Worm (Caenorhabditis elegans) whole organism, young adult: Measurements from ENCODE around the gene tax-6.

Experiments
- B0336.3 ChIP-seq: fragments of 200-800 bp; sonication (Bioruptor generic); IDR thresholded peaks from 2 replicates; pipeline ENCODE4 v1.3.6; 2022; ENCODE audit warnings: missing genetic modification characterization, missing compliant biosample characterization
- C17E4.6 ChIP-seq: fragments of 200-800 bp; sonication (Bioruptor generic); IDR thresholded peaks from 2 replicates; pipeline ENCODE4 v1.3.6; 2022; ENCODE audit warnings: missing genetic modification reagents, missing genetic modification characterization, missing compliant biosample characterization
- D2030.7 ChIP-seq: fragments of 200-800 bp; sonication (Bioruptor generic); IDR thresholded peaks from 2 replicates; pipeline ENCODE4 v1.3.6; 2022; ENCODE audit warnings: missing genetic modification reagents, missing genetic modification characterization, missing compliant biosample characterization
- F10E7.11 ChIP-seq: sonication (generic microtip); optimal IDR thresholded peaks from 2 replicates; lab custom pipeline; 2017; ENCODE audit warnings: mild to moderate bottlenecking, missing genetic modification characterization, moderate library complexity, missing compliant biosample characterization
- F39B2.1 ChIP-seq: fragments of 200-800 bp; sonication (Bioruptor generic); IDR thresholded peaks from 2 replicates; pipeline ENCODE4 v1.3.6; 2022; ENCODE audit warnings: missing genetic modification reagents, missing genetic modification characterization, missing compliant biosample characterization
- F49E8.2 ChIP-seq: sonication (generic microtip); optimal IDR thresholded peaks from 3 replicates; lab custom pipeline; 2017; ENCODE audit warnings: missing genetic modification characterization, mild to moderate bottlenecking, missing compliant biosample characterization, antibody characterized with exemption, moderate library complexity; ENCODE audit not compliant: insufficient read depth
- K12H6.12 ChIP-seq: fragments of 200-800 bp; sonication (Bioruptor generic); optimal IDR thresholded peaks from 2 replicates; lab custom pipeline; 2018; ENCODE audit warnings: mild to moderate bottlenecking, missing genetic modification characterization, missing compliant biosample characterization
- T07F8.4 ChIP-seq: sonication (generic microtip); optimal IDR thresholded peaks from 2 replicates; lab custom pipeline; 2016; ENCODE audit warnings: mild to moderate bottlenecking, missing genetic modification characterization, moderate library complexity, missing compliant biosample characterization
- Y95B8A.8 ChIP-seq: fragments of 200-800 bp; sonication (Bioruptor generic); IDR thresholded peaks from 2 replicates; pipeline ENCODE4 v1.3.6; 2022; ENCODE audit warnings: missing genetic modification reagents, missing genetic modification characterization, missing compliant biosample characterization
- attf-5 ChIP-seq: fragments of 200-800 bp; sonication (Bioruptor generic); optimal IDR thresholded peaks from 2 replicates; lab custom pipeline; 2018; ENCODE audit warnings: mild to moderate bottlenecking, missing genetic modification characterization, missing compliant biosample characterization
- cebp-1 ChIP-seq, 2 experiments: fragments of 200-800 bp in 1 of 2; sonication (Bioruptor generic) in 1 of 2; sonication (generic microtip) in 1 of 2; IDR thresholded peaks in 1 of 2; optimal IDR thresholded peaks in 1 of 2; 2 replicates each; pipeline versions ENCODE4 v1.3.6 to Lab custom; 2017 to 2022; ENCODE audit warnings: missing compliant biosample characterization in 2 of 2, missing genetic modification characterization in 2 of 2, mild to moderate bottlenecking in 1 of 2, missing genetic modification reagents in 1 of 2, moderate library complexity in 1 of 2
- ceh-27 ChIP-seq: fragments of 200-800 bp; sonication (Bioruptor generic); optimal IDR thresholded peaks from 2 replicates; lab custom pipeline; 2018; ENCODE audit warnings: mild to moderate bottlenecking, missing genetic modification characterization, moderate library complexity, missing compliant biosample characterization
- ceh-58 ChIP-seq: fragments of 200-800 bp; sonication (Bioruptor generic); IDR thresholded peaks from 2 replicates; pipeline ENCODE4 v1.3.6; 2022; ENCODE audit warnings: missing genetic modification characterization, missing compliant biosample characterization
- ceh-91 ChIP-seq: fragments of 200-800 bp; sonication (Bioruptor generic); IDR thresholded peaks from 2 replicates; pipeline ENCODE4 v1.3.6; 2022; ENCODE audit warnings: missing genetic modification reagents, missing genetic modification characterization, missing compliant biosample characterization
- die-1 ChIP-seq: sonication (generic microtip); optimal IDR thresholded peaks from 2 replicates; lab custom pipeline; 2016; ENCODE audit warnings: missing genotype, mild to moderate bottlenecking, missing genetic modification characterization, missing compliant biosample characterization
- dpl-1 ChIP-seq: fragments of 150-350 bp; optimal IDR thresholded peaks from 2 replicates; lab custom pipeline; 2014; ENCODE audit warnings: missing biosample characterization, missing genetic modification reagents, missing genetic modification characterization
- egl-44 ChIP-seq: fragments of 200-800 bp; sonication (Bioruptor generic); IDR thresholded peaks from 2 replicates; pipeline ENCODE4 v1.3.6; 2022; ENCODE audit warnings: missing genetic modification reagents, missing genetic modification characterization, missing compliant biosample characterization
- egrh-3 ChIP-seq: fragments of 200-800 bp; sonication (Bioruptor generic); IDR thresholded peaks from 2 replicates; pipeline ENCODE4 v1.3.6; 2022; ENCODE audit warnings: missing genetic modification reagents, missing genetic modification characterization, missing compliant biosample characterization
- hmg-1.2 ChIP-seq: fragments of 200-800 bp; sonication (Bioruptor generic); IDR thresholded peaks from 2 replicates; pipeline ENCODE4 v1.3.6; 2022; ENCODE audit warnings: missing genetic modification reagents, missing genetic modification characterization, missing compliant biosample characterization
- let-607 ChIP-seq, 2 experiments: fragments of 200-800 bp in 1 of 2; sonication (Bioruptor generic) in 1 of 2; sonication (generic microtip) in 1 of 2; optimal IDR thresholded peaks; 2 replicates each; lab custom pipeline; 2016 to 2018; ENCODE audit warnings: mild to moderate bottlenecking in 2 of 2, missing compliant biosample characterization in 2 of 2, missing genetic modification characterization in 2 of 2, moderate library complexity in 2 of 2, missing genotype in 1 of 2
- lin-26 ChIP-seq: fragments of 200-800 bp; sonication (Bioruptor generic); IDR thresholded peaks from 2 replicates; pipeline ENCODE4 v1.3.6; 2022; ENCODE audit warnings: missing genetic modification reagents, missing genetic modification characterization, missing compliant biosample characterization
- lin-35 ChIP-seq, 3 experiments: fragments of 150-350 bp in 2 of 3; sonication (generic microtip) in 1 of 3; optimal IDR thresholded peaks; 2 replicates each; lab custom pipeline; 2014 to 2018; ENCODE audit warnings: missing biosample characterization in 3 of 3, missing genetic modification characterization in 3 of 3, missing genetic modification reagents in 3 of 3
- lin-40 ChIP-seq: sonication (generic microtip); optimal IDR thresholded peaks from 2 replicates; lab custom pipeline; 2016; ENCODE audit warnings: missing genetic modification characterization, mild to moderate bottlenecking, missing compliant biosample characterization, missing genotype, missing genetic modification reagents
- lsl-1 ChIP-seq: fragments of 200-800 bp; sonication (Bioruptor generic); optimal IDR thresholded peaks from 2 replicates; lab custom pipeline; 2018; ENCODE audit warnings: mild to moderate bottlenecking, missing genetic modification characterization, moderate library complexity, missing compliant biosample characterization
- madf-10 ChIP-seq: sonication (generic microtip); optimal IDR thresholded peaks from 2 replicates; lab custom pipeline; 2016; ENCODE audit warnings: mild to moderate bottlenecking, missing genetic modification characterization, missing compliant biosample characterization
- mcd-1 ChIP-seq: fragments of 200-800 bp; sonication (Bioruptor generic); IDR thresholded peaks from 2 replicates; pipeline ENCODE4 v1.3.6; 2022; ENCODE audit warnings: missing genetic modification reagents, missing genetic modification characterization, missing compliant biosample characterization
- mxl-1 ChIP-seq: sonication (generic microtip); optimal IDR thresholded peaks from 2 replicates; lab custom pipeline; 2016; ENCODE audit warnings: missing genetic modification characterization, missing compliant biosample characterization
- nfyb-1 ChIP-seq: fragments of 200-800 bp; sonication (Bioruptor generic); IDR thresholded peaks from 2 replicates; pipeline ENCODE4 v1.3.6; 2022; ENCODE audit warnings: missing genetic modification reagents, missing genetic modification characterization, missing compliant biosample characterization
- nhr-120 ChIP-seq: fragments of 200-800 bp; sonication (Bioruptor generic); IDR thresholded peaks from 2 replicates; pipeline ENCODE4 v1.3.6; 2022; ENCODE audit warnings: missing genetic modification characterization, missing compliant biosample characterization
- rcor-1 ChIP-seq: fragments of 200-800 bp; sonication (Bioruptor generic); IDR thresholded peaks from 2 replicates; pipeline ENCODE4 v1.3.6; 2022; ENCODE audit warnings: missing genetic modification reagents, missing genetic modification characterization, missing compliant biosample characterization
- sea-2 ChIP-seq: fragments of 200-800 bp; sonication (Bioruptor generic); IDR thresholded peaks from 2 replicates; pipeline ENCODE4 v1.3.6; 2022; ENCODE audit warnings: missing genetic modification characterization, missing compliant biosample characterization
- snpc-1.1 ChIP-seq: sonication (generic microtip); optimal IDR thresholded peaks from 2 replicates; lab custom pipeline; 2017; ENCODE audit warnings: missing genetic modification characterization, mild to moderate bottlenecking, missing compliant biosample characterization, antibody characterized with exemption, moderate library complexity, missing genotype, missing genetic modification reagents; ENCODE audit not compliant: insufficient read depth
- snpc-4 ChIP-seq, 5 experiments: fragments of 150-350 bp in 1 of 5; sonication (generic microtip) in 4 of 5; optimal IDR thresholded peaks; 2 replicates each; lab custom pipeline; 2014 to 2018; ENCODE audit warnings: missing genetic modification characterization in 5 of 5, missing biosample characterization in 3 of 5, antibody characterized with exemption in 2 of 5, mild to moderate bottlenecking in 2 of 5, missing compliant biosample characterization in 2 of 5, missing genotype in 2 of 5, moderate library complexity in 2 of 5, missing genetic modification reagents in 1 of 5
- somi-1 ChIP-seq: fragments of 200-800 bp; sonication (Bioruptor generic); optimal IDR thresholded peaks from 2 replicates; lab custom pipeline; 2018; ENCODE audit warnings: mild to moderate bottlenecking, missing genetic modification characterization, missing compliant biosample characterization
- tbp1 ChIP-seq: fragments of 200-800 bp; sonication (Bioruptor generic); optimal IDR thresholded peaks from 2 replicates; lab custom pipeline; 2018; ENCODE audit warnings: mild to moderate bottlenecking, missing genetic modification characterization, missing compliant biosample characterization
- tlf-1 ChIP-seq: fragments of 200-800 bp; sonication (Bioruptor generic); optimal IDR thresholded peaks from 2 replicates; lab custom pipeline; 2018; ENCODE audit warnings: mild to moderate bottlenecking, missing genetic modification characterization, missing compliant biosample characterization
- zfh-2 ChIP-seq: fragments of 200-800 bp; sonication (Bioruptor generic); conservative IDR thresholded peaks from 2 replicates; pipeline ENCODE4 v1.3.6; 2022; ENCODE audit warnings: missing genetic modification reagents, missing genetic modification characterization, missing compliant biosample characterization
- ztf-26 ChIP-seq: sonication (generic microtip); optimal IDR thresholded peaks from 2 replicates; lab custom pipeline; 2017; ENCODE audit warnings: missing genetic modification characterization, missing compliant biosample characterization

Gene tax-6

DNA sequence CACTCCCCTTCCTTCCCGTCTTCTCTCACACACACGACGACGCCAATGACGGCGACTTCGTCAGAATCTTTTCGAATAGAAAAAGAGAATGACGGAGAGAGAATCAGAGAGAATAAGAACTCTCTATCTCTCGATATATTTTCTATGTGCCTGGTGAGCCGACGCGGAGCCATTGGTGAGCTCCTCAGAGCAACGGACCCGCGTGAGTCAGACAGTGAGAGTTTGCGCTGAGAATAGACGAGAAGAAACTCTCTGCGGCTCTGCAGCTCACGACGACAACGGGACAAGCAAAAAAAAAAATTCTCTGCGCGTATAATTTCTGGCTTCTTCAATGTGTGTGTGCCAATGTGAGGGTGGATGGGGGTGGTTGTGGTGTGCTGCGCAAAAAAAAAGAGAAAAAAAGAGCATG lies 1.4 kb downstream of the tax-6 start:
- TF ChIP-seq tlf-1 (GFP tag; lab: Kevin White, UChicago), result no peak
- TF ChIP-seq mxl-1 (tag; lab: Kevin White, UChicago), result no peak
- TF ChIP-seq F10E7.11, result no peak
- TF ChIP-seq ceh-58 (GFP tag; lab: Robert Waterston, UW), result no peak
- TF ChIP-seq rcor-1 (GFP tag; lab: Robert Waterston, UW), result peak; percentile 19; the same call in 1 of the 2 replicates
- TF ChIP-seq B0336.3 (GFP tag; lab: Robert Waterston, UW), result 0 out of 2 replicates have a peak, but pooled peaks have one; percentile 10
- peak in 1 of 3 experiments; percentile 11 for TF ChIP-seq lin-35 (GFP tag; optimal IDR thresholded peaks at IDR 0.05; lab: Kevin White, UChicago)
- no peak for TF ChIP-seq lsl-1
- TF ChIP-seq cebp-1 (GFP tag; IDR thresholded peaks at IDR 0.05; lab: Robert Waterston, UW), result no peak
- peak; percentile 43 for TF ChIP-seq cebp-1 (tag; optimal IDR thresholded peaks at IDR 0.05; lab: Kevin White, UChicago)
- peak; percentile 44 for TF ChIP-seq lin-40 (tag; lab: Kevin White, UChicago)
- no peak for TF ChIP-seq C17E4.6
- TF ChIP-seq madf-10 (tag; lab: Kevin White, UChicago), result peak; percentile 29
- no peak for TF ChIP-seq Y95B8A.8 (GFP tag; lab: Robert Waterston, UW)
- peak; percentile 41 for TF ChIP-seq attf-5
- no peak for TF ChIP-seq let-607 (tag; optimal IDR thresholded peaks at IDR 0.05; lab: Kevin White, UChicago)
- peak; percentile 18; the same call in 1 of the 2 replicates for TF ChIP-seq hmg-1.2 (GFP tag; lab: Robert Waterston, UW)
- no peak for TF ChIP-seq D2030.7
- no peak for TF ChIP-seq dpl-1 (GFP tag; lab: Kevin White, UChicago)
- no peak for TF ChIP-seq F49E8.2 (tag; lab: Kevin White, UChicago)
- TF ChIP-seq snpc-4 (GFP tag; optimal IDR thresholded peaks at IDR 0.05; lab: Kevin White, UChicago), result peak; percentile 11
- peak in 1 of 4 experiments; percentile 13 for TF ChIP-seq snpc-4 (tag; optimal IDR thresholded peaks at IDR 0.05; lab: Kevin White, UChicago)
- TF ChIP-seq ceh-27, result peak; percentile 27
- no peak; the same call in 1 of the 2 replicates for TF ChIP-seq nfyb-1 (GFP tag; lab: Robert Waterston, UW)
- TF ChIP-seq somi-1, result peak; percentile 14
- no peak for TF ChIP-seq snpc-1.1 (tag; lab: Kevin White, UChicago)
- no peak for TF ChIP-seq ztf-26 (tag; lab: Kevin White, UChicago)
- TF ChIP-seq egl-44, result no peak
- no peak for TF ChIP-seq F39B2.1 (GFP tag; lab: Robert Waterston, UW)
- no peak for TF ChIP-seq tbp1 (GFP tag; lab: Kevin White, UChicago)
- no peak for TF ChIP-seq die-1 (tag; lab: Kevin White, UChicago)
- TF ChIP-seq sea-2 (GFP tag; lab: Robert Waterston, UW), result no peak
- TF ChIP-seq mcd-1, result peak; percentile 28
- no peak for TF ChIP-seq nhr-120 (GFP tag; lab: Robert Waterston, UW)
- peak; percentile 85 for TF ChIP-seq zfh-2
- peak; percentile 75 for TF ChIP-seq K12H6.12 (tag; lab: Kevin White, UChicago)
- TF ChIP-seq lin-26 (GFP tag; lab: Robert Waterston, UW), result no peak
- 0 out of 2 replicates have a peak, but pooled peaks have one; percentile 4 for TF ChIP-seq egrh-3 (GFP tag; lab: Robert Waterston, UW)
- no peak for TF ChIP-seq T07F8.4 (tag; lab: Kevin White, UChicago)
- TF ChIP-seq ceh-91, result no peak
